Worm (Caenorhabditis elegans): ENCODE measurements around the gene F46C5.10.
A peak's percentile ranks its signal among the peaks of the same experiment; 100 is the strongest.

DNA sequence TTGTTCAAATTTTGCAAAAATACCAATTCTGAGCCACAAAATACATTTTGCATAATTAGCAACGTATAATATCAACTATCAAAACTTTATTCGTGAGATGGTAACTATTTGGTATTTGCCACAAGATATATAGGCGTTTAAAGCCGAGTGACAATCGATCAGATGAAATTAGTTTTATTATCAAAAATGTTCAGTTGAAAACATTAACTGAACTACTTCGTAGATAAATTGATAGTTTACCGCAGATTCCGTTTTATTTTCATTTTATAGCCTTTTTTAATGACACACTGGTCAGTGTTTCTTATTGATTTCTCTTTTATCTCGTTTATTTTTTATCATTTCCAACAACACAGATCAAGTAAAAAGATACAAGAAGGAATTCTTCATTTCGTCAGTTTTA, 1.6 kb downstream of the F46C5.10 start:
- TF ChIP-seq nhr-25 (tag; optimal IDR thresholded peaks at IDR 0.05) (peak; percentile 59), aly-2 (tag; optimal IDR thresholded peaks at IDR 0.05) (no peak), ztf-4 (tag; optimal IDR thresholded peaks at IDR 0.05) (peak; percentile 33), nhr-237 (tag; optimal IDR thresholded peaks at IDR 0.05) (no peak), unc-62 (GFP tag; optimal IDR thresholded peaks at IDR 0.05) (no peak), nhr-11 (tag; optimal IDR thresholded peaks at IDR 0.05) (no peak), ztf-11 (tag; optimal IDR thresholded peaks at IDR 0.05) (no peak), elt-3 (tag; optimal IDR thresholded peaks at IDR 0.05) (no peak), ZK546.5 (tag; optimal IDR thresholded peaks at IDR 0.05) (no peak), R02D3.7 (tag; optimal IDR thresholded peaks at IDR 0.05) (no peak), nhr-12 (tag; optimal IDR thresholded peaks at IDR 0.05) (no peak)
